Worm (Caenorhabditis elegans): ENCODE results near the gene C02D5.2.
A peak's percentile ranks its signal among the peaks of the same experiment; 100 is the strongest.

The C02D5.2 gene

ce11 chrIII:8594088-8594487, 37.0 kb downstream of the C02D5.2 start:
- no peak for TF ChIP-seq egl-43 (GFP tag; IDR thresholded peaks at IDR 0.05)
- peak; percentile 89 for TF ChIP-seq aha-1 (tag)
- TF ChIP-seq hlh-11 (tag; optimal IDR thresholded peaks at IDR 0.05) = peak; percentile 52
- TF ChIP-seq nhr-102 (tag; optimal IDR thresholded peaks at IDR 0.05) = no peak
- TF ChIP-seq R02D3.7 (tag; optimal IDR thresholded peaks at IDR 0.05) = no peak
- no peak for TF ChIP-seq aly-2 (tag; optimal IDR thresholded peaks at IDR 0.05)
- no peak for TF ChIP-seq daf-16 (GFP tag; optimal IDR thresholded peaks at IDR 0.05)
- TF ChIP-seq daf-16 (tag; optimal IDR thresholded peaks at IDR 0.05) = peak; percentile 35
- no peak for TF ChIP-seq nhr-41 (GFP tag; IDR thresholded peaks at IDR 0.05)
- TF ChIP-seq nhr-28 (tag; optimal IDR thresholded peaks at IDR 0.05) = peak; percentile 90
- TF ChIP-seq dmd-6 (GFP tag; IDR thresholded peaks at IDR 0.05) = peak; percentile 59; the same call in 1 of the 2 replicates
- no peak for TF ChIP-seq daf-19 (GFP tag; conservative IDR thresholded peaks at IDR 0.05)
- no peak for TF ChIP-seq daf-8 (GFP tag; IDR thresholded peaks at IDR 0.05)
- peak; percentile 96 for TF ChIP-seq pqm-1 (tag; optimal IDR thresholded peaks at IDR 0.05)

DNA sequence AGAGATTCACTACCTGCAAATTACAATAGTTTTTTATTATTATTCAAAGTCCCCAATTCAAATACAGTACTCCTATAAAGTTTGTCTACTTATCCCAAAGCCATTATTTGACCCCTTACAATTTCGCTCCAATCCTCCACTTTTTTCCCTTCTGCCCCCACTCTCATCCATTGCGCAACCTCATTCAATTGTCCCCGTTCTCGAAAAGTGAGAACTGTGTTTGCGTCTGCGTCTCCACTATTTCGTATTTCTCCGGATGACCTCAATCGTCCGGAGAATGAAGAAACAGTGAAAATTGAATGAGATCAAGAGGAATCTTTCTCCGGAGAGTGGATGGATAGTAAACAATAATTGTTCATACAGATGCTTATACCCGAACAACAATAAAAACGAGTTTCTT, 39.6 kb downstream of the C02D5.2 start:
- TF ChIP-seq nhr-41 (GFP tag; IDR thresholded peaks at IDR 0.05) (no peak), aha-1 (tag) (peak; percentile 38), mdt-29 (GFP tag; IDR thresholded peaks at IDR 0.05) (no peak)

DNA sequence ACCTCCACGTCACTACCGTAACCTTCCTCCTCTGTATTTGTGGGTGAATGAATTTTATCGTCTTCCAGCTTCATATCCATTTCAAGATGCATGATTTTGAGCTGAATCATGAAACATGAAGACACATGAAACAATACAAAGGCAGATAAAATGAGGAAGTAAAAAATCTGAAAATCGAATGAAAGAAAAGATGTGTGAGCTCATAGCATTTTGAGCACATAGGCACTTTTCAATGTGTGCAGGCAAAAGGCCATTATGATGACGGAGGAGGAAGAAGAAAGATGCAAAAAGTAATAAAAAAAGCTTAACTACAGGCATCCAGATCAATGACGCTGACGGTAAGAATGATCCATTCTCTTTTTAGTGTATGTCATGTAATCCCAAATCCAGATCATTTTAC, 40.6 kb downstream of the C02D5.2 start, which contains the start of gene ztf-30:
Gene ztf-30, minus strand, starts transcription at position 101 of the 400 bp plus-strand sequence.
- no peak for TF ChIP-seq daf-16 (GFP tag; optimal IDR thresholded peaks at IDR 0.05)
- no peak for TF ChIP-seq daf-16 (tag; optimal IDR thresholded peaks at IDR 0.05)
- TF ChIP-seq snpc-1.2 (GFP tag; IDR thresholded peaks at IDR 0.05) = no peak
- no peak for TF ChIP-seq nhr-41 (GFP tag; IDR thresholded peaks at IDR 0.05)
- no peak for TF ChIP-seq dmd-6 (GFP tag; IDR thresholded peaks at IDR 0.05)
- TF ChIP-seq lin-1 (GFP tag; IDR thresholded peaks at IDR 0.05) = no peak
- TF ChIP-seq ceh-82 (tag; optimal IDR thresholded peaks at IDR 0.05) = no peak
- no peak for TF ChIP-seq ces-1 (GFP tag; optimal IDR thresholded peaks at IDR 0.05)
- no peak for TF ChIP-seq dpl-1 (GFP tag; optimal IDR thresholded peaks at IDR 0.05)
- no peak for TF ChIP-seq zfp-3 (GFP tag; conservative IDR thresholded peaks at IDR 0.05)
- no peak for TF ChIP-seq unc-130 (GFP tag; optimal IDR thresholded peaks at IDR 0.05)

DNA sequence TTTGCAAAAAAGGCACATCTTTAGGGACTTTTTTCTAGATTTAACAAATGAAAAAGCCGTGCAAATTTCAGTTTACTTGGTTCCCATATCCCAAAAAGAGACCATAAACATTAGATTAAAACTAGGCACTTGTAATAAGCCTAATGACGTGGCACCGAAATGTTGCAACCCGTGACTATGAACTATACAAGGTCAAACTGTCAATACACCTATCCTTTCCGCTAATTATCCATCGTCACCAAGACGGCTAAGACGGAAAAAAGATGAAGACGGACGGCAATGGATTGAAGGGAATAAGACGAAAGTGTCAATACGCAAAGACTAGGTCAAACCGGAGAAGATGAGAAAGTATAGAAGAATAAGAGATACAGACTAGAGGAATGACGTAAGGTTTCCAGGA, 41.8 kb downstream of the C02D5.2 start:
- TF ChIP-seq aha-1 (tag) (peak; percentile 1), mep-1 (tag; optimal IDR thresholded peaks at IDR 0.05) (no peak), Y5F2A.4 (GFP tag; optimal IDR thresholded peaks at IDR 0.05) (no peak), mdt-29 (GFP tag; IDR thresholded peaks at IDR 0.05) (no peak), aly-2 (tag; optimal IDR thresholded peaks at IDR 0.05) (no peak), jun-1 (tag; optimal IDR thresholded peaks at IDR 0.05) (no peak), nhr-28 (tag; optimal IDR thresholded peaks at IDR 0.05) (peak; percentile 38), nhr-237 (tag; optimal IDR thresholded peaks at IDR 0.05) (no peak), php-3 (GFP tag; IDR thresholded peaks at IDR 0.05) (no peak), lin-38 (GFP tag; IDR thresholded peaks at IDR 0.05) (no peak), unc-62 (GFP tag; optimal IDR thresholded peaks at IDR 0.05 in 1 of 2) (peak in 1 of 2 experiments; percentile 50), unc-62 (tag; optimal IDR thresholded peaks at IDR 0.05) (no peak), attf-4 (tag; optimal IDR thresholded peaks at IDR 0.05) (no peak), ctbp-1 (GFP tag; IDR thresholded peaks at IDR 0.05) (no peak), nhr-6 (tag; optimal IDR thresholded peaks at IDR 0.05) (no peak), spr-3 (GFP tag; optimal IDR thresholded peaks at IDR 0.05) (no peak), skn-1 (tag; optimal IDR thresholded peaks at IDR 0.05) (no peak), hlh-11 (tag; optimal IDR thresholded peaks at IDR 0.05) (peak; percentile 4), zip-11 (GFP tag; IDR thresholded peaks at IDR 0.05) (no peak), lsy-2 (tag; optimal IDR thresholded peaks at IDR 0.05) (no peak), tra-1 (GFP tag; IDR thresholded peaks at IDR 0.05) (no peak), nhr-48 (tag; optimal IDR thresholded peaks at IDR 0.05) (no peak), ztf-11 (tag; optimal IDR thresholded peaks at IDR 0.05) (no peak), snpc-4 (tag; optimal IDR thresholded peaks at IDR 0.05) (no peak), nhr-42 (GFP tag; IDR thresholded peaks at IDR 0.05) (no peak), nhr-25 (tag; optimal IDR thresholded peaks at IDR 0.05; ENCODE audit: borderline replicate concordance, insufficient read depth) (peak; percentile 26), nhr-77 (tag; optimal IDR thresholded peaks at IDR 0.05) (no peak), zag-1 (tag; optimal IDR thresholded peaks at IDR 0.05) (no peak)

All from whole organism, L4 larva.